Worm (Caenorhabditis elegans) whole organism, midembryonic: ENCODE results near the gene Y17G9B.4.

Experiments used
- T22C8.4 ChIP-seq: fragments of 200-800 bp; sonication (Bioruptor generic); IDR thresholded peaks from 2 replicates; pipeline ENCODE4 v1.3.6; 2022; ENCODE audit warnings: missing genetic modification characterization, missing compliant biosample characterization
- flt-1 ChIP-seq: fragments of 200-800 bp; sonication (Bioruptor generic); IDR thresholded peaks from 2 replicates; pipeline ENCODE4 v1.3.6; 2022; ENCODE audit warnings: missing genetic modification characterization, missing compliant biosample characterization
- klf-2 ChIP-seq: fragments of 200-800 bp; sonication (Bioruptor generic); conservative IDR thresholded peaks from 2 replicates; pipeline ENCODE4 v1.3.6; 2022; ENCODE audit warnings: missing genetic modification reagents, missing genetic modification characterization, missing compliant biosample characterization
- med-1 ChIP-seq: sonication (generic microtip); optimal IDR thresholded peaks from 2 replicates; lab custom pipeline; 2017; ENCODE audit warnings: missing genetic modification characterization, mild to moderate bottlenecking, missing compliant biosample characterization, antibody characterized with exemption, missing genetic modification reagents; ENCODE audit not compliant: insufficient read depth
- ref-1 ChIP-seq: fragments of 200-800 bp; sonication (Bioruptor generic); conservative IDR thresholded peaks from 2 replicates; pipeline ENCODE4 v1.3.6; 2022; ENCODE audit warnings: missing genetic modification reagents, missing genetic modification characterization, missing compliant biosample characterization
- tab-1 ChIP-seq: fragments of 200-800 bp; sonication (Bioruptor generic); IDR thresholded peaks from 2 replicates; pipeline ENCODE4 v1.3.6; 2022; ENCODE audit warnings: missing genetic modification characterization, missing compliant biosample characterization
- ztf-23 ChIP-seq: fragments of 200-800 bp; sonication (Bioruptor generic); IDR thresholded peaks from 2 replicates; pipeline ENCODE4 v1.3.6; 2022; ENCODE audit warnings: missing genetic modification reagents, missing genetic modification characterization, missing compliant biosample characterization
- ztf-29 ChIP-seq: fragments of 200-800 bp; sonication (Bioruptor generic); IDR thresholded peaks from 2 replicates; pipeline ENCODE4 v1.3.6; 2022; ENCODE audit warnings: missing genetic modification reagents, missing genetic modification characterization, missing compliant biosample characterization

DNA sequence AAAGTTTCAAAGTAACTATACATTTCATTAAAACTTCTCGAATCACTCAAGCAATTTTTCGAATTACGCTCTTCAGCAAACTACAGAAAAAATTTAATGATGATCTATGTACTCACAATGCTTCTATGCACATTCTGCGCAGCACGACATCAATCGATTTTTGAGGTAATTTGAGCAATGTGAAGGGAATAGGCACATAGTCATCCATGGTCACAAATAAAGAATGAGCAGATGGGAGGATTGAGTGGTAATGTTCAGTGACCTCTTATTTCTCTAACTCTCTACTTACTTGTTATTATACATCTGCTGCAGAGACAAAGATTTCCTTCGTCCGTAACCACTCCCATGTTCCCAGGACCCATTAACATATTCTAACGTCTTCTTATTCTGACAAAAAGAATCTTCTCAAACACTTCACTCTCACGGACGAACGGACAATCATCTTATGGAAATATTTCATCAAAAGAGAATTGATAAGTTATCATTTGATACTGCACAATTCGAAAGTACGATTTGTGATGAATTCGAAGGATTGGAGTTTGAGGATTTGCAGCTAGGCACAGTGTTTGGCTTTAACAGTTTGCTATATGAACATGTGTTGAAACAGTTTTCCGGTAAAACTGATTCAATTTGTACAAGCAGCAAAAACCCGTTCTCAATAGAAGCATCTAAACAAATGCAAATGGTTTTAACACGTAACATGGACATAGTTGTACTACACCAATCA is 4.2 kb downstream of the Y17G9B.4 start, which contains the start of the genes fbxb-77 and Y17G9B.11:
- no peak for TF ChIP-seq T22C8.4 (GFP tag; lab: Robert Waterston, UW)
- no peak for TF ChIP-seq tab-1 (GFP tag; lab: Robert Waterston, UW)
- no peak for TF ChIP-seq ztf-29 (GFP tag; lab: Robert Waterston, UW)
- TF ChIP-seq flt-1 (GFP tag; lab: Robert Waterston, UW), result no peak
- TF ChIP-seq med-1 (GFP tag; lab: Kevin White, UChicago), result no peak
- no peak for TF ChIP-seq ref-1 (GFP tag; lab: Robert Waterston, UW)
- no peak for TF ChIP-seq klf-2
- no peak for TF ChIP-seq ztf-23 (GFP tag; lab: Robert Waterston, UW)
